Fruit fly (Drosophila melanogaster) whole organism, adult: ENCODE measurements around the gene Sec23.

Source experiments
- CG11617 ChIP-seq: fragments of 200-800 bp; sonication (Bioruptor generic); optimal IDR thresholded peaks from 2 replicates; lab custom pipeline; 2017; ENCODE audit warnings: mild to moderate bottlenecking, missing biosample characterization, missing genetic modification reagents, missing genetic modification characterization
- CG12768 ChIP-seq: fragments of 200-800 bp; sonication (Bioruptor generic); optimal IDR thresholded peaks from 2 replicates; lab custom pipeline; 2017; ENCODE audit warnings: missing biosample characterization, missing genetic modification characterization, mild to moderate bottlenecking, moderate library complexity, missing genetic modification reagents
- CG14711 ChIP-seq: fragments of 200-800 bp; sonication (Bioruptor generic); optimal IDR thresholded peaks from 2 replicates; lab custom pipeline; 2018; ENCODE audit warnings: missing biosample characterization, mild to moderate bottlenecking, missing genetic modification characterization, moderate library complexity
- CG1620 ChIP-seq: fragments of 200-800 bp; sonication (Bioruptor generic); optimal IDR thresholded peaks from 2 replicates; lab custom pipeline; 2016; ENCODE audit warnings: missing biosample characterization, missing genetic modification characterization
- CG33017 ChIP-seq: fragments of 200-800 bp; sonication (Bioruptor generic); optimal IDR thresholded peaks from 2 replicates; lab custom pipeline; 2018; ENCODE audit warnings: missing biosample characterization, mild to moderate bottlenecking, missing genetic modification characterization, moderate library complexity
- CG5204 ChIP-seq: fragments of 200-800 bp; sonication (Bioruptor generic); optimal IDR thresholded peaks from 2 replicates; lab custom pipeline; 2016; ENCODE audit warnings: missing biosample characterization, missing genetic modification characterization
- CG7045 ChIP-seq: fragments of 200-800 bp; sonication (Bioruptor generic); optimal IDR thresholded peaks from 2 replicates; lab custom pipeline; 2017; ENCODE audit warnings: missing biosample characterization, mild to moderate bottlenecking, missing genetic modification characterization
- CG7101 ChIP-seq: fragments of 200-800 bp; sonication (Bioruptor generic); optimal IDR thresholded peaks from 2 replicates; lab custom pipeline; 2018; ENCODE audit warnings: missing biosample characterization, mild to moderate bottlenecking, missing genetic modification characterization, moderate library complexity
- Clk ChIP-seq: fragments of 200-800 bp; sonication (Bioruptor generic); optimal IDR thresholded peaks from 2 replicates; lab custom pipeline; 2017; ENCODE audit warnings: missing biosample characterization, missing genetic modification characterization
- Crg-1 ChIP-seq: fragments of 200-800 bp; sonication (Bioruptor generic); optimal IDR thresholded peaks from 2 replicates; lab custom pipeline; 2016; ENCODE audit warnings: missing biosample characterization, missing genetic modification characterization
- Hr96 ChIP-seq: fragments of 200-800 bp; sonication (Bioruptor generic); optimal IDR thresholded peaks from 2 replicates; lab custom pipeline; 2016; ENCODE audit warnings: missing biosample characterization, missing genetic modification characterization
- Mnt ChIP-seq: fragments of 200-800 bp; sonication (Bioruptor generic); optimal IDR thresholded peaks from 2 replicates; lab custom pipeline; 2016; ENCODE audit warnings: missing biosample characterization, mild to moderate bottlenecking, missing genetic modification characterization
- bab1 ChIP-seq: fragments of 200-800 bp; sonication (Bioruptor generic); optimal IDR thresholded peaks from 3 replicates; lab custom pipeline; 2019; ENCODE audit warnings: missing biosample characterization, mild to moderate bottlenecking, missing genetic modification characterization, moderate library complexity
- cic ChIP-seq: fragments of 200-800 bp; sonication (Bioruptor generic); optimal IDR thresholded peaks from 2 replicates; lab custom pipeline; 2017; ENCODE audit warnings: missing biosample characterization, mild to moderate bottlenecking, missing genetic modification characterization, moderate library complexity
- cnc ChIP-seq, 2 experiments: fragments of >200 bp; optimal IDR thresholded peaks; 2 replicates each; lab custom pipeline; 2017
- kay ChIP-seq: fragments of 200-800 bp; sonication (Bioruptor generic); peaks from one replicate; lab custom pipeline; 2016; ENCODE audit warnings: missing biosample characterization, missing genetic modification characterization, borderline replicate concordance
- ovo ChIP-seq: fragments of 200-800 bp; sonication (Bioruptor generic); optimal IDR thresholded peaks from 2 replicates; lab custom pipeline; 2016; ENCODE audit warnings: missing biosample characterization, missing genetic modification characterization
- pad ChIP-seq: fragments of 200-800 bp; sonication (Bioruptor generic); optimal IDR thresholded peaks from 3 replicates; lab custom pipeline; 2017; ENCODE audit warnings: missing biosample characterization, missing genetic modification characterization, mild to moderate bottlenecking, moderate library complexity, missing genetic modification reagents
- tj ChIP-seq: fragments of 200-800 bp; sonication (Bioruptor generic); optimal IDR thresholded peaks from 3 replicates; lab custom pipeline; 2017; ENCODE audit warnings: missing biosample characterization, mild to moderate bottlenecking, missing genetic modification characterization, moderate library complexity
- toe ChIP-seq: fragments of 200-800 bp; sonication (Bioruptor generic); optimal IDR thresholded peaks from 2 replicates; lab custom pipeline; 2016; ENCODE audit warnings: missing biosample characterization, missing genetic modification characterization

Gene Sec23

DNA sequence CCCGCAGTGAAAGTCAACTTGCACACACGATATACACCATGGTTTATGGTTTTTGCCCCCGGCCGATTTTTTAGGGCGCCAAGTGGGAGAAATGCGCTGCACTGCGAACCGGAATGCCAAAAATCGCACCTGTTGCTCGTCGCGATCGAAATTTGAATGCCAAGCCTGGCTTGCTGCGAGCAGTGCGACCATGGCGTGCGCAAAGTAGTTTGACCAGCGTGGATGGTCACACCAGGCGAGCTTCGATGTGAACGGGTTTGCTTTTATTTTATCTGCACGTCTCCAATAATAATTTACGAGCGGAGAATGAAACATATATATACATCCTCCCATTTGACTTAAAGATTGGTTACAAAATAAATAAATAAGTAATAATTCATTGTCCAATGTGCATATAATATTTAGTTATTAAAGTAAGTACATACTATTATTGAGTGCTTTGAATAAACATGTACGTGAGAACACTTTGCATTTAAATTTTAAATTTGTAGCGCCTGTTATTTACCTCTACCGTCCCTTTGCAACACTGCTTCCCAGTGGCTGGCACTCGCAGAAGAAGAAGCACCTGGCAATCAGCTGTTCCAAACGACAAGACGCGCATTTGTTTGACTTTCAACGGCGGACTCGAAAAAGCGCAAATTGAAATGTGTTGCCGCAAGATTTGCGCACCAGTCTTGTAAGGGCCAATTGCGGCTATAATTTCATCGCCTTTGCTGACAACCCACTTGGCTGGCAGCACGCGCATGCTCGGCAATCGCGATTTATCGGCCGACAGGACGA lies 36.6 kb downstream of the Sec23 start, which contains the start of the genes Rab23 and plx:
Gene Rab23 (minus strand): TSS at position 166 of the 780 bp plus-strand sequence.
Gene plx (plus strand): TSS at position 587 of the 780 bp plus-strand sequence.
- TF ChIP-seq tj (GFP tag; lab: Kevin White, UChicago) (no peak), CG1620 (GFP tag; lab: Kevin White, UChicago) (peak; percentile 64), CG33017 (tag; lab: Kevin White, UChicago) (no peak), kay (GFP tag; lab: Kevin White, UChicago) (peak; percentile 11), CG12768 (GFP tag; lab: Kevin White, UChicago) (no peak), cic (GFP tag; lab: Kevin White, UChicago) (no peak), CG7045 (no peak), pad (GFP tag; lab: Kevin White, UChicago) (peak; percentile 31), toe (peak; percentile 43), Crg-1 (GFP tag; lab: Kevin White, UChicago) (peak; percentile 56), ovo (GFP tag; lab: Kevin White, UChicago) (no peak), Hr96 (GFP tag; lab: Kevin White, UChicago) (peak; percentile 9), CG14711 (no peak), CG7101 (tag; lab: Kevin White, UChicago) (peak; percentile 40), Clk (GFP tag; lab: Kevin White, UChicago) (no peak), CG5204 (no peak), cnc (optimal IDR thresholded peaks at IDR 0.05; lab: Kevin White, UChicago) (no peak), bab1 (peak; percentile 59), Mnt (GFP tag; lab: Kevin White, UChicago) (peak; percentile 47), CG11617 (GFP tag; lab: Kevin White, UChicago) (no peak)

dm6 chr3R:5686049-5686757 lies 37.3 kb downstream of the Sec23 start:
- no peak for TF ChIP-seq toe
- no peak for TF ChIP-seq bab1
- TF ChIP-seq CG7101 (tag; lab: Kevin White, UChicago) = no peak
- peak; percentile 37 for TF ChIP-seq CG12768 (GFP tag; lab: Kevin White, UChicago)
- TF ChIP-seq kay (GFP tag; lab: Kevin White, UChicago) = no peak
- TF ChIP-seq CG7045 = peak; percentile 7
- TF ChIP-seq CG33017 (tag; lab: Kevin White, UChicago) = peak; percentile 3
- TF ChIP-seq Clk (GFP tag; lab: Kevin White, UChicago) = no peak
- no peak for TF ChIP-seq pad (GFP tag; lab: Kevin White, UChicago)
- TF ChIP-seq Hr96 (GFP tag; lab: Kevin White, UChicago) = peak; percentile 30
- TF ChIP-seq CG11617 (GFP tag; lab: Kevin White, UChicago) = no peak
- peak; percentile 41 for TF ChIP-seq CG5204
- TF ChIP-seq cic (GFP tag; lab: Kevin White, UChicago) = no peak

DNA sequence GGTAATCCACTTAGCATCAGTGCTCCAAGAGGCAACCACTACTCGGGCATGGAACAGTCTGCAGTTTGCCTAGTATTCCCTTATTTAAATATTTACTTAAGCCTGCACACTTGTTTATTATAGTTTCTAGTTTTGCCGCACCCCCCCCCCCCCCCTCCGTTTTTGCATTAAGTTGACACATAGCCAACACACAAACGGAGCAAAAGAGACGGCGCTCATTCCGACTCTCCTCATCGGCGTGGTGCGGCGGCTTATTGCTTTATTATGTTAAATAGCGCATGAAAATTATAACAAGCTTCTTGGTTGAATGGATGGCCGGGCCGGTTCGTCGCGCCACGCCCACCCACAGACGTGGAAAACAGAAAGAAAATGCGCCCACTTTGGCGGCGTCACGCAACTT lies 40.8 kb downstream of the Sec23 start:
- TF ChIP-seq CG5204 (no peak), Crg-1 (GFP tag; lab: Kevin White, UChicago) (no peak), tj (GFP tag; lab: Kevin White, UChicago) (no peak), ovo (GFP tag; lab: Kevin White, UChicago) (no peak), cic (GFP tag; lab: Kevin White, UChicago) (no peak), CG1620 (GFP tag; lab: Kevin White, UChicago) (no peak), toe (no peak), CG33017 (tag; lab: Kevin White, UChicago) (no peak), Clk (GFP tag; lab: Kevin White, UChicago) (no peak), CG14711 (no peak), CG7101 (tag; lab: Kevin White, UChicago) (no peak), Mnt (GFP tag; lab: Kevin White, UChicago) (no peak), Hr96 (GFP tag; lab: Kevin White, UChicago) (no peak), cnc (optimal IDR thresholded peaks at IDR 0.05; lab: Kevin White, UChicago) (no peak), CG11617 (GFP tag; lab: Kevin White, UChicago) (no peak), kay (GFP tag; lab: Kevin White, UChicago) (no peak), CG7045 (no peak), bab1 (no peak), CG12768 (GFP tag; lab: Kevin White, UChicago) (no peak), pad (GFP tag; lab: Kevin White, UChicago) (no peak)

DNA sequence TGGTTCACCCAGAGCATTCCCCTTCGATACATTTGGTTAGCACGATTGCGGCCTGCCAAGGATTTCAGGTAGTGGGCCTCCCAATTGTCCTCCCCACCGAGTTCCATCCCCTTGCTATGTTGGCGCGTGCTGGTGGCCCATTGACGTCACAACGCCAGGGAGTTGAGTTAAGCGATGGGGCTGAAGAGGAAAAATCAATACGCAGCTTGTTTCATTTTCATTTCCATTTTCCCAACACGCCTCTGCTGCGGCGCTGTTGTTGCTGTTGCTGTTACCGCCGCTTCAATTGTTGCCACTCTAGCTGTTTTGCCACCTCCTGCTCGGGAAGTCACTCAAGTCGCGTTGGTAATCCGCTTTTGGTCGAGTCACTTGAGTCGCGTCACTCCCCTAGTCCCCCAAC lies 42.2 kb downstream of the Sec23 start:
- TF ChIP-seq CG1620 (GFP tag; lab: Kevin White, UChicago) (no peak), kay (GFP tag; lab: Kevin White, UChicago) (no peak), CG11617 (GFP tag; lab: Kevin White, UChicago) (no peak), CG33017 (tag; lab: Kevin White, UChicago) (no peak), cnc (optimal IDR thresholded peaks at IDR 0.05; lab: Kevin White, UChicago) (no peak), CG5204 (no peak), toe (no peak)

DNA sequence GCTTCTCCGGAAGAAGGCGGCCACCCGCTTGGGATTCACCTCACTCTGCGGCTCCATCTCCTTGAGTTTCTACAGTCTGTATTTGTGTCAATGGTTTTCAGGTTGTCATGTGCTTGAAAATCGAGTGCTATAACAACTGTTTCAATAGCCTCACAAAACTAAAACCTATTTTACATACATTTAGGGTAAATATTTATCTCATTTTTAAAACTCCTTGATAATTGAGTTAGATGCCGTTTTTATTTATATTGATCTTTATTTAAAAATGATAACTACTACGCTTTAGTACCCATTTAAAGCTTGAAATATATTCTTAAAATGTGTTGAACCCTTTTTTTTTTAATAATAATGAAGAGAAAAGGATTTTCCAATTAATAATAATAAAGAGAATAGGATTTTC lies 44.3 kb downstream of the Sec23 start, which contains the start of gene CG2104:
Gene CG2104 (minus strand): TSS at position 101 of the 400 bp plus-strand sequence.
- TF ChIP-seq CG12768 (GFP tag; lab: Kevin White, UChicago) (no peak), bab1 (no peak)
